Worm (Caenorhabditis elegans): ENCODE data around the gene F13D11.4.

The F13D11.4 gene

DNA sequence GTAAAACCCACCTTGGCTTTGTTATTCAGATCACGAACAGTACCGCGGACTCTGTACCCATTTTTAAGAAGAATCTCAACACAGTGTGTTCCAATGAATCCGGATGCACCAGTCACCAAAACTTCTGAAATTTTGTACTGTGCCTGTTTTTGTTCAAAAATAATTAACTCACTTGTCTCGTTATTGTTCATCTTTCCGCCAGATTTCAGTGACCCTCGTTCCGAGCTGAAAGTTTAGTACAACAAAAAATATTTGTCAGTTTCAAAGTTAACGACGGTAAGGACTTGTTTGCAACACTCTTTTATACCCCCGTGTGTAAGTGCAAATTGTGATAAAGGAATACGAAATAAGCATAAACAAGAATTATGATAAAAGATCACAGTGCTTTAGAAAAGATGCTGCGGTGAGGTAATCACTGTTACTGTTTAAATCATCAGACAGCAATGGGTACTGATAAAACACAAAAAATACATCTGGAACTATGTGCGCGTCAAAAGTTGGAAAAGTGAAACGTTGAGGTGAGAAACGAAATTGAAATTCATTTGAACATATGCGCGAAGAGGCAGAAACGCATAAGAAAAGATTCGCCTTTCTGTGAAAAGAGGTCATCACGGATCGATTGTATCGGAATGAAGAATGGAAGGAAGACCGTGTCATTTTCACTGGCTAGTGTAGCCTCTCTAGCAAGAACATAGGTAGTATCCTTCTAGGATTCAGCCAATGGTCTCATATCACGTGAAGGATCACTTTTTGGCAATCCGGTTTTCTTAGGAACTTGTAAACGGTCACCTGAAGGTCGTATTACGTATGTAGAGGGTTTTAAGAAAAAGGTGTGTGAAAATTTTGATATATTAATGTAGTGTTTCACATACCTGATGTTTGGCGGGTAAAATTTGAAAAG is at the start of gene F13D11.4:
Gene F13D11.4, minus strand, starts transcription at position 225 of the 901 bp plus-strand sequence.
- TF ChIP-seq let-607 (tag; optimal IDR thresholded peaks at IDR 0.05): no peak
- no peak for TF ChIP-seq sea-2 (GFP tag; IDR thresholded peaks at IDR 0.05)
- TF ChIP-seq attf-6 (GFP tag; IDR thresholded peaks at IDR 0.05): no peak
- TF ChIP-seq nhr-80 (tag; optimal IDR thresholded peaks at IDR 0.05): peak; percentile 30

ce11 chrX:5877039-5877438 is 42.4 kb upstream of the F13D11.4 start:
- TF ChIP-seq Y56A3A.18 (GFP tag; IDR thresholded peaks at IDR 0.05) (no peak), efl-1 (GFP tag; optimal IDR thresholded peaks at IDR 0.05) (no peak), Y53F4B.3 (GFP tag; IDR thresholded peaks at IDR 0.05) (no peak), hsf-1 (GFP tag; IDR thresholded peaks at IDR 0.05) (no peak), nhr-179 (tag; optimal IDR thresholded peaks at IDR 0.05) (no peak), zfh-2 (GFP tag; conservative IDR thresholded peaks at IDR 0.05) (no peak), fkh-3 (tag; optimal IDR thresholded peaks at IDR 0.05) (no peak), dox-1 (GFP tag; IDR thresholded peaks at IDR 0.05) (no peak), hlh-12 (tag; optimal IDR thresholded peaks at IDR 0.05) (no peak), Y79H2A.3 (GFP tag; conservative IDR thresholded peaks at IDR 0.05) (no peak), lin-26 (GFP tag; IDR thresholded peaks at IDR 0.05) (no peak), madf-10 (tag; optimal IDR thresholded peaks at IDR 0.05) (no peak), ztf-25 (GFP tag; IDR thresholded peaks at IDR 0.05) (no peak)

- TF ChIP-seq ceh-27 (GFP tag; optimal IDR thresholded peaks at IDR 0.05) (peak; percentile 35), snpc-1.1 (tag; optimal IDR thresholded peaks at IDR 0.05; ENCODE audit: insufficient read depth) (no peak)
Measured at ce11 chrX:5875567-5875966, 41.0 kb upstream of the F13D11.4 start, which contains the start of gene F49E10.4. TSS of gene F49E10.4 (plus strand) at chrX:5875867.

ce11 chrX:5872153-5872552 is 37.5 kb upstream of the F13D11.4 start:
- 0 out of 2 replicates have a peak, but pooled peaks have one; percentile 10 for TF ChIP-seq ztf-25 (GFP tag; IDR thresholded peaks at IDR 0.05)
- TF ChIP-seq ztf-28 (GFP tag; IDR thresholded peaks at IDR 0.05): no peak
- TF ChIP-seq lin-54 (GFP tag; optimal IDR thresholded peaks at IDR 0.05): no peak
- no peak for TF ChIP-seq Y53G8AR.9 (GFP tag; conservative IDR thresholded peaks at IDR 0.05)
- TF ChIP-seq cebp-2 (GFP tag; IDR thresholded peaks at IDR 0.05): 0 out of 2 replicates have a peak, but pooled peaks have one; percentile 67
- no peak for TF ChIP-seq nhr-27 (tag; optimal IDR thresholded peaks at IDR 0.05)
- TF ChIP-seq zfh-2 (GFP tag; conservative IDR thresholded peaks at IDR 0.05): peak; percentile 56
- no peak for TF ChIP-seq hsf-1 (GFP tag; IDR thresholded peaks at IDR 0.05)
- TF ChIP-seq nhr-90 (tag; optimal IDR thresholded peaks at IDR 0.05): no peak
- TF ChIP-seq bed-1 (GFP tag; IDR thresholded peaks at IDR 0.05): no peak
- no peak for TF ChIP-seq hrde-1 (tag; optimal IDR thresholded peaks at IDR 0.05; ENCODE audit: borderline replicate concordance)
- no peak for TF ChIP-seq F49E8.2 (tag; optimal IDR thresholded peaks at IDR 0.05; ENCODE audit: insufficient read depth)
- TF ChIP-seq Y79H2A.3 (GFP tag; conservative IDR thresholded peaks at IDR 0.05): no peak
- TF ChIP-seq T26A5.8 (tag; optimal IDR thresholded peaks at IDR 0.05): no peak
- TF ChIP-seq F57C9.4 (tag; optimal IDR thresholded peaks at IDR 0.05): no peak
- TF ChIP-seq atf-7 (tag; optimal IDR thresholded peaks at IDR 0.05): no peak
- no peak for TF ChIP-seq Y67H2A.10 (GFP tag; conservative IDR thresholded peaks at IDR 0.05)
- TF ChIP-seq madf-10 (tag; optimal IDR thresholded peaks at IDR 0.05): no peak
- no peak for TF ChIP-seq xnd-1 (tag; optimal IDR thresholded peaks at IDR 0.05)

Measured in whole organism, young adult.